Worm (Caenorhabditis elegans): ENCODE measurements around the gene fbxb-19.

DNA sequence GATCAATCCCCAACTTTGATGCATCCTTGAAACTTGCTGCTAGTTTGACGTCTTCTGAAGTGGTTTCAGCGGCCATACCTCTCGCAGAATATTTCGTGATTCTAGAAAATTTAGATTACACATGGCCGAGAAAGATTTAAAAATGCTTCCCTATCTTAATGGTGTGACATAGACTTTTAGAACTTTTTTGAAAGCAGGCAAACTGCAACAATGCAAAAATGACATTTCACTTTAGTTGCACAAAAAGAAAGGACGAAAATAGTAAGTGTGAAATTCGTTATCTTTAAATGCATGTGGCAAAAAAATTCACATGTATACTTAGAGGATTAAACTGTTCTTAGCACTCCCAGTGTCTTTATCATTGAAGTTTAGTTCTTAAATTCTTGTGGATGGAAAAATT is 31.8 kb downstream of the fbxb-19 start, which contains the start of gene ZC204.12:
- TF ChIP-seq aly-2 (tag; optimal IDR thresholded peaks at IDR 0.05) (no peak), C16A3.4 (tag; optimal IDR thresholded peaks at IDR 0.05) (no peak), lin-13 (GFP tag; optimal IDR thresholded peaks at IDR 0.05) (no peak), zag-1 (tag; optimal IDR thresholded peaks at IDR 0.05) (no peak), lir-3 (tag; optimal IDR thresholded peaks at IDR 0.05; ENCODE audit: poor library complexity) (no peak), mep-1 (tag; optimal IDR thresholded peaks at IDR 0.05) (no peak), mdl-1 (tag; optimal IDR thresholded peaks at IDR 0.05) (no peak), blmp-1 (tag; optimal IDR thresholded peaks at IDR 0.05) (no peak), ama-1 (optimal IDR thresholded peaks at IDR 0.05) (no peak)
